Worm (Caenorhabditis elegans) whole organism, L1 larva: ENCODE data around the gene cpna-2.

Experiments
- aha-1 ChIP-seq: fragments of 150-350 bp; optimal IDR thresholded peaks from 2 replicates; lab custom pipeline; 2014; ENCODE audit warnings: missing biosample characterization, missing genetic modification characterization
- fkh-10 ChIP-seq: sonication (generic microtip); optimal IDR thresholded peaks from 2 replicates; lab custom pipeline; 2017; ENCODE audit warnings: missing biosample characterization, missing genetic modification reagents, missing genetic modification characterization
- lin-13 ChIP-seq: fragments of 150-350 bp; optimal IDR thresholded peaks from 2 replicates; lab custom pipeline; 2014; ENCODE audit warnings: missing biosample characterization, missing genetic modification reagents, missing genetic modification characterization
- zag-1 ChIP-seq: fragments of 150-350 bp; optimal IDR thresholded peaks from 2 replicates; lab custom pipeline; 2014; ENCODE audit warnings: missing biosample characterization, missing genetic modification characterization

- TF ChIP-seq fkh-10 (GFP tag; lab: Kevin White, UChicago) (no peak), zag-1 (tag; lab: Kevin White, UChicago) (no peak), lin-13 (GFP tag; lab: Kevin White, UChicago) (no peak), aha-1 (no peak)
These were observed 28.8 kb downstream of the cpna-2 start, which contains the start of gene trx-1 for ce11 chrII:7753500-7753899.
